Worm (Caenorhabditis elegans) whole organism, L4 larva: ENCODE data around the gene mfsd-13.2.
A peak's percentile ranks its signal among the peaks of the same experiment; 100 is the strongest.

Experiments used
- D1046.2 ChIP-seq: fragments of 200-800 bp; sonication (Bioruptor generic); IDR thresholded peaks from 2 replicates; pipeline ENCODE4 v1.3.6; 2022; ENCODE audit warnings: missing genetic modification characterization, missing compliant biosample characterization
- F26F4.8 ChIP-seq: fragments of 200-800 bp; sonication (Bioruptor generic); conservative IDR thresholded peaks from 2 replicates; pipeline ENCODE4 v1.3.6; 2022; ENCODE audit warnings: missing genetic modification characterization, missing compliant biosample characterization
- F44E2.7 ChIP-seq: fragments of 200-800 bp; sonication (Bioruptor generic); IDR thresholded peaks from 2 replicates; pipeline ENCODE4 v2.1.2; 2022; ENCODE audit warnings: missing genetic modification characterization, missing compliant biosample characterization
- T20F7.1 ChIP-seq: fragments of 200-800 bp; sonication (Bioruptor generic); optimal IDR thresholded peaks from 2 replicates; lab custom pipeline; 2018; ENCODE audit warnings: mild to moderate bottlenecking, missing genetic modification characterization, missing compliant biosample characterization
- Y48G9A.11 ChIP-seq: fragments of 200-800 bp; sonication (Bioruptor generic); IDR thresholded peaks from 2 replicates; pipeline ENCODE4 v1.3.6; 2022; ENCODE audit warnings: missing genetic modification reagents, missing genetic modification characterization, missing compliant biosample characterization
- Y75B8A.6 ChIP-seq: fragments of 200-800 bp; sonication (Bioruptor generic); IDR thresholded peaks from 2 replicates; pipeline ENCODE4 v1.3.6; 2022; ENCODE audit warnings: missing genetic modification reagents, missing genetic modification characterization, missing compliant biosample characterization
- aha-1 ChIP-seq: fragments of 150-350 bp; peaks from one replicate; lab custom pipeline; 2014; ENCODE audit warnings: missing biosample characterization, missing genetic modification characterization
- ceh-28 ChIP-seq: fragments of 150-350 bp; optimal IDR thresholded peaks from 2 replicates; lab custom pipeline; 2014; ENCODE audit warnings: missing biosample characterization, missing genetic modification reagents, missing genetic modification characterization
- cey-2 ChIP-seq: sonication (generic microtip); optimal IDR thresholded peaks from 3 replicates; lab custom pipeline; 2017; ENCODE audit warnings: missing genetic modification characterization, mild to moderate bottlenecking, missing compliant biosample characterization, antibody characterized with exemption, borderline replicate concordance; ENCODE audit not compliant: insufficient read depth
- daf-12 ChIP-seq: fragments of 150-350 bp; optimal IDR thresholded peaks from 2 replicates; lab custom pipeline; 2014; ENCODE audit warnings: missing biosample characterization, missing genetic modification reagents, missing genetic modification characterization
- daf-16 ChIP-seq, 3 experiments: sonication (generic microtip); optimal IDR thresholded peaks; 2 replicates each; lab custom pipeline; 2016 to 2017; ENCODE audit warnings: missing genetic modification characterization in 3 of 3, missing genetic modification reagents in 3 of 3, mild to moderate bottlenecking in 2 of 3, missing compliant biosample characterization in 2 of 3, missing biosample characterization in 1 of 3, moderate library complexity in 1 of 3
- dmd-6 ChIP-seq: fragments of 200-800 bp; sonication (Bioruptor generic); IDR thresholded peaks from 2 replicates; pipeline ENCODE4 v1.3.6; 2022; ENCODE audit warnings: missing genetic modification reagents, missing genetic modification characterization, missing compliant biosample characterization
- dmd-8 ChIP-seq: fragments of 200-800 bp; sonication (Bioruptor generic); IDR thresholded peaks from 2 replicates; pipeline ENCODE4 v1.3.6; 2022; ENCODE audit warnings: missing genetic modification characterization, missing compliant biosample characterization
- dve-1 ChIP-seq: sonication (generic microtip); optimal IDR thresholded peaks from 2 replicates; lab custom pipeline; 2017; ENCODE audit warnings: antibody characterized with exemption, mild to moderate bottlenecking, missing genetic modification characterization, missing compliant biosample characterization; ENCODE audit not compliant: insufficient read depth
- egl-27 ChIP-seq: sonication (generic microtip); optimal IDR thresholded peaks from 3 replicates; lab custom pipeline; 2017; ENCODE audit warnings: missing biosample characterization, missing genetic modification reagents, missing genetic modification characterization
- hlh-30 ChIP-seq: sonication (generic microtip); optimal IDR thresholded peaks from 2 replicates; lab custom pipeline; 2017; ENCODE audit warnings: antibody characterized with exemption, mild to moderate bottlenecking, missing genetic modification characterization, missing compliant biosample characterization; ENCODE audit not compliant: insufficient read depth
- lin-29 ChIP-seq: fragments of 200-800 bp; sonication (Bioruptor generic); IDR thresholded peaks from 2 replicates; pipeline ENCODE4 v1.3.6; 2022; ENCODE audit warnings: missing genetic modification reagents, missing genetic modification characterization, missing compliant biosample characterization
- lin-38 ChIP-seq: fragments of 200-800 bp; sonication (Bioruptor generic); IDR thresholded peaks from 2 replicates; pipeline ENCODE4 v1.3.6; 2022; ENCODE audit warnings: missing genetic modification reagents, missing genetic modification characterization, missing compliant biosample characterization
- lin-39 ChIP-seq: fragments of 150-350 bp; optimal IDR thresholded peaks from 2 replicates; lab custom pipeline; 2014; ENCODE audit warnings: missing biosample characterization, missing genetic modification reagents, missing genetic modification characterization
- lir-3 ChIP-seq: sonication (generic microtip); optimal IDR thresholded peaks from 2 replicates; lab custom pipeline; 2016; ENCODE audit warnings: mild to moderate bottlenecking, missing genetic modification characterization, missing compliant biosample characterization
- lsy-2 ChIP-seq, 2 experiments: fragments of 150-350 bp in 1 of 2; sonication (generic microtip) in 1 of 2; optimal IDR thresholded peaks; 2 replicates each; lab custom pipeline; 2014 to 2017; ENCODE audit warnings: missing biosample characterization in 2 of 2, missing genetic modification characterization in 2 of 2
- mdl-1 ChIP-seq, 2 experiments: fragments of 150-350 bp in 1 of 2; sonication (generic microtip) in 1 of 2; optimal IDR thresholded peaks; 2 replicates each; lab custom pipeline; 2014 to 2017; ENCODE audit warnings: missing biosample characterization in 2 of 2, missing genetic modification characterization in 2 of 2
- mep-1 ChIP-seq: fragments of 150-350 bp; sonication (generic microtip); optimal IDR thresholded peaks from 3 replicates; lab custom pipeline; 2014; ENCODE audit warnings: missing biosample characterization, missing genetic modification characterization
- mes-2 ChIP-seq: sonication (generic microtip); optimal IDR thresholded peaks from 2 replicates; lab custom pipeline; 2016; ENCODE audit warnings: missing genotype, mild to moderate bottlenecking, missing genetic modification characterization, missing compliant biosample characterization; ENCODE audit not compliant: poor library complexity, severe bottlenecking
- nhr-10 ChIP-seq: fragments of 150-350 bp; optimal IDR thresholded peaks from 2 replicates; lab custom pipeline; 2014; ENCODE audit warnings: missing biosample characterization, missing genetic modification characterization
- nhr-11 ChIP-seq: fragments of 150-350 bp; optimal IDR thresholded peaks from 2 replicates; lab custom pipeline; 2014; ENCODE audit warnings: missing biosample characterization, missing genetic modification characterization
- nhr-237 ChIP-seq: sonication (generic microtip); optimal IDR thresholded peaks from 2 replicates; lab custom pipeline; 2017; ENCODE audit warnings: missing biosample characterization, missing genetic modification characterization
- nhr-28 ChIP-seq: fragments of 150-350 bp; optimal IDR thresholded peaks from 2 replicates; lab custom pipeline; 2014; ENCODE audit warnings: missing biosample characterization, missing genetic modification characterization
- pha-4 ChIP-seq, 2 experiments: fragments of 150-350 bp in 1 of 2; fragments of 200-800 bp in 1 of 2; sonication (Bioruptor generic) in 1 of 2; IDR thresholded peaks in 1 of 2; optimal IDR thresholded peaks in 1 of 2; 2 replicates each; pipeline versions ENCODE4 v1.3.6 to Lab custom; 2014 to 2022; ENCODE audit warnings: missing genetic modification characterization in 2 of 2, missing genetic modification reagents in 2 of 2, missing biosample characterization in 1 of 2, missing compliant biosample characterization in 1 of 2
- php-3 ChIP-seq: fragments of 200-800 bp; sonication (Bioruptor generic); IDR thresholded peaks from 2 replicates; pipeline ENCODE4 v1.3.6; 2022; ENCODE audit warnings: missing genetic modification reagents, missing genetic modification characterization, missing compliant biosample characterization
- pqm-1 ChIP-seq: sonication (generic microtip); optimal IDR thresholded peaks from 2 replicates; lab custom pipeline; 2017; ENCODE audit warnings: missing biosample characterization, missing genetic modification characterization
- saeg-2 ChIP-seq: fragments of 200-800 bp; sonication (Bioruptor generic); IDR thresholded peaks from 2 replicates; pipeline ENCODE4 v1.3.6; 2022; ENCODE audit warnings: missing genetic modification reagents, missing genetic modification characterization, missing compliant biosample characterization
- sdz-12 ChIP-seq: fragments of 200-800 bp; sonication (Bioruptor generic); optimal IDR thresholded peaks from 2 replicates; lab custom pipeline; 2018; ENCODE audit warnings: mild to moderate bottlenecking, missing genetic modification characterization, missing compliant biosample characterization
- snpc-1.2 ChIP-seq: fragments of 200-800 bp; sonication (Bioruptor generic); IDR thresholded peaks from 2 replicates; pipeline ENCODE4 v1.3.6; 2022; ENCODE audit warnings: missing genetic modification reagents, missing genetic modification characterization, missing compliant biosample characterization
- spr-1 ChIP-seq: sonication (generic microtip); optimal IDR thresholded peaks from 2 replicates; lab custom pipeline; 2016; ENCODE audit warnings: mild to moderate bottlenecking, missing genetic modification characterization, missing compliant biosample characterization
- unc-62 ChIP-seq, 3 experiments: fragments of 150-350 bp in 1 of 3; sonication (generic microtip); optimal IDR thresholded peaks in 2 of 3; peaks in 1 of 3; 1 replicate in 1 of 3; 2 replicates in 2 of 3; lab custom pipeline; 2014 to 2017; ENCODE audit warnings: missing biosample characterization in 3 of 3, missing genetic modification characterization in 3 of 3, missing genetic modification reagents in 3 of 3, missing genotype in 1 of 3
- zip-11 ChIP-seq: fragments of 200-800 bp; sonication (Bioruptor generic); IDR thresholded peaks from 2 replicates; pipeline ENCODE4 v1.3.6; 2022; ENCODE audit warnings: missing genetic modification characterization, missing compliant biosample characterization
- zip-2 ChIP-seq: fragments of 150-350 bp; optimal IDR thresholded peaks from 2 replicates; lab custom pipeline; 2014; ENCODE audit warnings: missing biosample characterization, missing genetic modification characterization

The mfsd-13.2 gene

ce11 chrII:7165749-7166148 lies at the start of gene mfsd-13.2:
Gene mfsd-13.2 (minus strand): TSS chrII:7165849.
- no peak for TF ChIP-seq nhr-237 (tag; lab: Kevin White, UChicago)
- peak in 1 of 2 experiments; percentile 76 for TF ChIP-seq unc-62 (GFP tag; optimal IDR thresholded peaks at IDR 0.05 in 1 of 2; lab: Kevin White, UChicago)
- TF ChIP-seq unc-62 (tag; optimal IDR thresholded peaks at IDR 0.05; lab: Kevin White, UChicago) = no peak
- no peak for TF ChIP-seq mes-2
- no peak for TF ChIP-seq spr-1 (tag; lab: Kevin White, UChicago)
- no peak for TF ChIP-seq php-3 (GFP tag; lab: Robert Waterston, UW)
- TF ChIP-seq Y75B8A.6 (GFP tag; lab: Robert Waterston, UW) = no peak
- no peak for TF ChIP-seq zip-11 (GFP tag; lab: Robert Waterston, UW)

DNA sequence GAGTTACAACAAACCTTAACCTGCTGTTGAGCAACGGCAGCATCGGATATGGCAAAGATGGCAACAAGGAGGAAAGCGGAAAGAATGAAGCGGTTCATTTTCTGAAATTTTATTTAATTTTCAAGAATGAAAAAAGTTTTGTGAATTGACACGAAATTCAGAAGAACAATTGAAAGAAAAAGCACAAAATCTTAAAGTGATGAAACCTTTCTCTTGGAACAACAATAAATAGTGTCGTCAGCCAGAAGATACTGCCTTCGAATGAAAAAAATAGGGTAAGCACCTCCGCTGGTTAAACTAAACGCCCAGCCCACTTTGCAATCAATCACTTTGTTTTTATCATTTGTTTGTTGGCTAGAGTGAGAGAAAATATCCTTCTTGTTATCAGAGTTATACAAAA lies 46.4 kb upstream of the mfsd-13.2 start, which contains the start of gene E04F6.9:
Gene E04F6.9 (minus strand): TSS at position 101 of the 400 bp plus-strand sequence.
- TF ChIP-seq daf-16 (GFP tag; optimal IDR thresholded peaks at IDR 0.05; lab: Kevin White, UChicago) (peak in 1 of 2 experiments; percentile 36), daf-16 (tag; optimal IDR thresholded peaks at IDR 0.05; lab: Kevin White, UChicago) (no peak), cey-2 (tag; lab: Kevin White, UChicago) (no peak)

DNA sequence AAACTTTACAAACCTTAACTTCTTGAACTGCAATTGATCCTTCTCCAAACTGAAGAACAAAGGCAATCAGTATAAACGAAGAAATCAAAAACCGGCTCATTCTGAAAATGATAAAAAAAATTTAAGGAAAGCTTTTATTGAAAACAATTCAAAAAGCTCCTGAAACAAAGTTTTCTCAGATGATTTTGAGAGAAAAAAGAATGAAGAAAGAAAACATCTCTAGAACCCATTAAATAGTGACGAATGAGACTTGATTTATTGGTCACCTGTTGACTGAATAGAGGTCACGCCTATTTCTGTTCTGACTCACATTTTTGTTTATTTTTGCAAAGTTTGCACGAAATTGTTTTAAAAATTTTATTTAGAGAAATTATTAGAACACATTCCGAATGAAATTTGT lies 45.6 kb upstream of the mfsd-13.2 start, which contains the start of gene E04F6.8:
Gene E04F6.8 (minus strand): TSS at position 101 of the 400 bp plus-strand sequence.
- no peak for TF ChIP-seq egl-27 (tag; lab: Kevin White, UChicago)
- no peak for TF ChIP-seq saeg-2 (GFP tag; lab: Robert Waterston, UW)
- TF ChIP-seq F26F4.8 (GFP tag; lab: Robert Waterston, UW) = no peak
- peak; percentile 38 for TF ChIP-seq hlh-30
- no peak for TF ChIP-seq nhr-28 (tag; lab: Kevin White, UChicago)
- no peak for TF ChIP-seq lin-38
- TF ChIP-seq daf-16 (GFP tag; optimal IDR thresholded peaks at IDR 0.05; lab: Kevin White, UChicago) = peak in 1 of 2 experiments; percentile 75
- TF ChIP-seq daf-16 (tag; optimal IDR thresholded peaks at IDR 0.05; lab: Kevin White, UChicago) = no peak
- TF ChIP-seq aha-1 (tag; lab: Kevin White, UChicago) = no peak
- no peak for TF ChIP-seq pqm-1
- TF ChIP-seq snpc-1.2 (GFP tag; lab: Robert Waterston, UW) = no peak
- no peak for TF ChIP-seq lir-3 (tag; lab: Kevin White, UChicago)
- no peak for TF ChIP-seq Y75B8A.6 (GFP tag; lab: Robert Waterston, UW)
- no peak for TF ChIP-seq D1046.2
- no peak for TF ChIP-seq zip-2 (tag; lab: Kevin White, UChicago)
- peak; percentile 8 for TF ChIP-seq nhr-11 (tag; lab: Kevin White, UChicago)

DNA sequence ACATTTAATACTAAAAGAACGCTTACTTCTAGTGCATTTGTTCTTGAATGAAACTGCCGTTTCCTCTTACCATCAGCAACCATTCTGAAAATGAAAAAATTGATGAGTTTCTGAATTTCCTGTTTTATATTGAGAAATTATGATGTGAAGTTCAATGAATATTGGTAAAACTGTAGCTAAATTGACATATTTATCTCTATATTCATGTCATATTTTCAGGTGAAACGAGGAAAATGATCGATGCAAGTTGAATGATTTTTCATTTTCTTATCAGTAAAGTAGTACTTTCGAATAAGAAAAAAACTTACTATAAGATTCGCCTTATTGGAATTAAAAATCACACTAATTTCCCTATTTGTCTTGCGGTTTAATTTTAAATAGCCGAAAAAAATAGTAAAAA lies 44.5 kb upstream of the mfsd-13.2 start, which contains the start of gene E04F6.15:
Gene E04F6.15 (minus strand): TSS at position 101 of the 400 bp plus-strand sequence.
- TF ChIP-seq egl-27 (tag; lab: Kevin White, UChicago) (no peak), sdz-12 (GFP tag; lab: Kevin White, UChicago) (no peak), lin-29 (GFP tag; lab: Robert Waterston, UW) (no peak), dmd-8 (GFP tag; lab: Robert Waterston, UW) (no peak), mdl-1 (tag; optimal IDR thresholded peaks at IDR 0.05; lab: Kevin White, UChicago) (no peak), daf-12 (tag; lab: Kevin White, UChicago) (no peak), lin-39 (tag; lab: Kevin White, UChicago) (no peak), nhr-11 (tag; lab: Kevin White, UChicago) (no peak), pha-4 (GFP tag; IDR thresholded peaks at IDR 0.05; lab: Robert Waterston, UW) (no peak), pha-4 (tag; optimal IDR thresholded peaks at IDR 0.05; lab: Kevin White, UChicago) (no peak), dve-1 (tag; lab: Kevin White, UChicago) (peak; percentile 31), ceh-28 (tag; lab: Kevin White, UChicago) (no peak), nhr-10 (tag; lab: Kevin White, UChicago) (no peak), Y48G9A.11 (GFP tag; lab: Robert Waterston, UW) (no peak), T20F7.1 (GFP tag; lab: Kevin White, UChicago) (peak; percentile 10), mep-1 (tag; lab: Kevin White, UChicago) (no peak), lsy-2 (tag; optimal IDR thresholded peaks at IDR 0.05; lab: Kevin White, UChicago) (no peak), F44E2.7 (GFP tag; lab: Robert Waterston, UW) (no peak), dmd-6 (peak; percentile 47; the same call in 1 of the 2 replicates)
- TF ChIP-seq, all 104 proteins: peak for 3
